Worm (Caenorhabditis elegans) whole organism, young adult: ENCODE measurements around the gene clp-7.
"Not testable (repeated sequence)": the region's sequence is repeated elsewhere in the genome, so short reads cannot be mapped to it uniquely, and the experiment has no call there.

ENCODE experiments used
- B0035.1 ChIP-seq: sonication (generic microtip); optimal IDR thresholded peaks from 2 replicates; lab custom pipeline; 2016; ENCODE audit warnings: missing genetic modification characterization, mild to moderate bottlenecking, missing compliant biosample characterization, missing genotype, missing genetic modification reagents
- F33H1.4 ChIP-seq: fragments of 200-800 bp; sonication (Bioruptor generic); IDR thresholded peaks from 2 replicates; pipeline ENCODE4 v1.3.6; 2022; ENCODE audit warnings: missing genetic modification reagents, missing genetic modification characterization, missing compliant biosample characterization
- K11D2.4 ChIP-seq: fragments of 200-800 bp; sonication (Bioruptor generic); IDR thresholded peaks from 2 replicates; pipeline ENCODE4 v1.3.6; 2022; ENCODE audit warnings: missing genetic modification reagents, missing genetic modification characterization, missing compliant biosample characterization
- T07F8.4 ChIP-seq: sonication (generic microtip); optimal IDR thresholded peaks from 2 replicates; lab custom pipeline; 2016; ENCODE audit warnings: mild to moderate bottlenecking, missing genetic modification characterization, moderate library complexity, missing compliant biosample characterization
- Y79H2A.3 ChIP-seq: fragments of 200-800 bp; sonication (Bioruptor generic); conservative IDR thresholded peaks from 2 replicates; pipeline ENCODE4 v1.3.6; 2022; ENCODE audit warnings: missing genetic modification reagents, missing genetic modification characterization, missing compliant biosample characterization
- Y95B8A.8 ChIP-seq: fragments of 200-800 bp; sonication (Bioruptor generic); IDR thresholded peaks from 2 replicates; pipeline ENCODE4 v1.3.6; 2022; ENCODE audit warnings: missing genetic modification reagents, missing genetic modification characterization, missing compliant biosample characterization
- akir-1 ChIP-seq: fragments of 200-800 bp; sonication (Bioruptor generic); optimal IDR thresholded peaks from 2 replicates; lab custom pipeline; 2018; ENCODE audit warnings: mild to moderate bottlenecking, missing genetic modification characterization, moderate library complexity, missing compliant biosample characterization
- ceh-91 ChIP-seq: fragments of 200-800 bp; sonication (Bioruptor generic); IDR thresholded peaks from 2 replicates; pipeline ENCODE4 v1.3.6; 2022; ENCODE audit warnings: missing genetic modification reagents, missing genetic modification characterization, missing compliant biosample characterization
- die-1 ChIP-seq: sonication (generic microtip); optimal IDR thresholded peaks from 2 replicates; lab custom pipeline; 2016; ENCODE audit warnings: missing genotype, mild to moderate bottlenecking, missing genetic modification characterization, missing compliant biosample characterization
- egl-18 ChIP-seq: fragments of 200-800 bp; sonication (Bioruptor generic); IDR thresholded peaks from 2 replicates; pipeline ENCODE4 v1.3.6; 2022; ENCODE audit warnings: missing genetic modification reagents, missing genetic modification characterization, missing compliant biosample characterization
- egl-44 ChIP-seq: fragments of 200-800 bp; sonication (Bioruptor generic); IDR thresholded peaks from 2 replicates; pipeline ENCODE4 v1.3.6; 2022; ENCODE audit warnings: missing genetic modification reagents, missing genetic modification characterization, missing compliant biosample characterization
- egrh-3 ChIP-seq: fragments of 200-800 bp; sonication (Bioruptor generic); IDR thresholded peaks from 2 replicates; pipeline ENCODE4 v1.3.6; 2022; ENCODE audit warnings: missing genetic modification reagents, missing genetic modification characterization, missing compliant biosample characterization
- ekl-4 ChIP-seq: fragments of 200-800 bp; sonication (Bioruptor generic); IDR thresholded peaks from 2 replicates; pipeline ENCODE4 v1.3.6; 2022; ENCODE audit warnings: missing genetic modification reagents, missing genetic modification characterization, missing compliant biosample characterization
- hlh-12 ChIP-seq: sonication (generic microtip); optimal IDR thresholded peaks from 2 replicates; lab custom pipeline; 2016; ENCODE audit warnings: missing genetic modification characterization, missing compliant biosample characterization
- hmg-1.2 ChIP-seq: fragments of 200-800 bp; sonication (Bioruptor generic); IDR thresholded peaks from 2 replicates; pipeline ENCODE4 v1.3.6; 2022; ENCODE audit warnings: missing genetic modification reagents, missing genetic modification characterization, missing compliant biosample characterization
- hsf-1 ChIP-seq: fragments of 200-800 bp; sonication (Bioruptor generic); IDR thresholded peaks from 2 replicates; pipeline ENCODE4 v1.3.6; 2022; ENCODE audit warnings: missing genetic modification reagents, missing genetic modification characterization, missing compliant biosample characterization
- let-526 ChIP-seq: fragments of 200-800 bp; sonication (Bioruptor generic); IDR thresholded peaks from 2 replicates; pipeline ENCODE4 v1.3.6; 2022; ENCODE audit warnings: missing genetic modification reagents, missing genetic modification characterization, missing compliant biosample characterization
- lin-26 ChIP-seq: fragments of 200-800 bp; sonication (Bioruptor generic); IDR thresholded peaks from 2 replicates; pipeline ENCODE4 v1.3.6; 2022; ENCODE audit warnings: missing genetic modification reagents, missing genetic modification characterization, missing compliant biosample characterization
- madf-3 ChIP-seq: fragments of 200-800 bp; sonication (Bioruptor generic); IDR thresholded peaks from 2 replicates; pipeline ENCODE4 v1.3.6; 2022; ENCODE audit warnings: missing genetic modification reagents, missing genetic modification characterization, missing compliant biosample characterization
- madf-6 ChIP-seq: fragments of 200-800 bp; sonication (Bioruptor generic); IDR thresholded peaks from 2 replicates; pipeline ENCODE4 v1.3.6; 2022; ENCODE audit warnings: missing genetic modification reagents, missing genetic modification characterization, missing compliant biosample characterization
- mcd-1 ChIP-seq: fragments of 200-800 bp; sonication (Bioruptor generic); IDR thresholded peaks from 2 replicates; pipeline ENCODE4 v1.3.6; 2022; ENCODE audit warnings: missing genetic modification reagents, missing genetic modification characterization, missing compliant biosample characterization
- mes-4 ChIP-seq: sonication (generic microtip); optimal IDR thresholded peaks from 2 replicates; lab custom pipeline; 2016; ENCODE audit warnings: missing genotype, missing genetic modification characterization, missing compliant biosample characterization
- mxl-1 ChIP-seq: sonication (generic microtip); optimal IDR thresholded peaks from 2 replicates; lab custom pipeline; 2016; ENCODE audit warnings: missing genetic modification characterization, missing compliant biosample characterization
- pbrm-1 ChIP-seq: fragments of 200-800 bp; sonication (Bioruptor generic); IDR thresholded peaks from 2 replicates; pipeline ENCODE4 v1.3.6; 2022; ENCODE audit warnings: missing genetic modification reagents, missing genetic modification characterization, missing compliant biosample characterization
- rcor-1 ChIP-seq: fragments of 200-800 bp; sonication (Bioruptor generic); IDR thresholded peaks from 2 replicates; pipeline ENCODE4 v1.3.6; 2022; ENCODE audit warnings: missing genetic modification reagents, missing genetic modification characterization, missing compliant biosample characterization
- rpc-1 ChIP-seq, 2 experiments: fragments of 150-350 bp in 1 of 2; sonication (generic microtip) in 1 of 2; optimal IDR thresholded peaks; 2 replicates each; lab custom pipeline; 2014 to 2018; ENCODE audit warnings: missing biosample characterization in 1 of 2, missing genetic modification characterization in 1 of 2, missing genetic modification reagents in 1 of 2, missing genotype in 1 of 2
- unc-62 ChIP-seq: fragments of 150-350 bp; optimal IDR thresholded peaks from 2 replicates; lab custom pipeline; 2014; ENCODE audit warnings: missing biosample characterization, missing genetic modification reagents, missing genetic modification characterization
- zfh-2 ChIP-seq: fragments of 200-800 bp; sonication (Bioruptor generic); conservative IDR thresholded peaks from 2 replicates; pipeline ENCODE4 v1.3.6; 2022; ENCODE audit warnings: missing genetic modification reagents, missing genetic modification characterization, missing compliant biosample characterization
- ztf-25 ChIP-seq: fragments of 200-800 bp; sonication (Bioruptor generic); IDR thresholded peaks from 2 replicates; pipeline ENCODE4 v1.3.6; 2022; ENCODE audit warnings: missing genetic modification reagents, missing genetic modification characterization, missing compliant biosample characterization
- ztf-26 ChIP-seq: sonication (generic microtip); optimal IDR thresholded peaks from 2 replicates; lab custom pipeline; 2017; ENCODE audit warnings: missing genetic modification characterization, missing compliant biosample characterization

clp-7 gene

ce11 chrIV:1452480-1452879 lies 6.7 kb upstream of the clp-7 start:
- TF ChIP-seq egrh-3 (no peak), ztf-26 (tag; lab: Kevin White, UChicago) (peak; percentile 12)
- TF ChIP-seq, all 124 proteins: peak for 1

- TF ChIP-seq lin-26 (GFP tag; lab: Robert Waterston, UW) = peak; percentile 79
- peak; percentile 27; the same call in 1 of the 2 replicates for TF ChIP-seq mcd-1 (GFP tag; lab: Robert Waterston, UW)
- TF ChIP-seq rpc-1 (optimal IDR thresholded peaks at IDR 0.05; lab: Kevin White, UChicago) = not testable (repeated sequence)
- TF ChIP-seq rpc-1 (tag; optimal IDR thresholded peaks at IDR 0.05; lab: Kevin White, UChicago) = peak; percentile 21
- 0 out of 2 replicates have a peak, but pooled peaks have one; percentile 31 for TF ChIP-seq pbrm-1 (GFP tag; lab: Robert Waterston, UW)
- peak; percentile 69 for TF ChIP-seq egl-44 (GFP tag; lab: Robert Waterston, UW)
- TF ChIP-seq madf-6 (GFP tag; lab: Robert Waterston, UW) = peak; percentile 42; the same call in 1 of the 2 replicates
- TF ChIP-seq hmg-1.2 = peak; percentile 29; the same call in 1 of the 2 replicates
Measured at ce11 chrIV:1448528-1448927, 2.8 kb upstream of the clp-7 start.

ce11 chrIV:1443997-1444678 lies 1.6 kb downstream of the clp-7 start:
- TF ChIP-seq mes-4 (no peak), zfh-2 (peak; percentile 52), madf-3 (GFP tag; lab: Robert Waterston, UW) (no peak), ceh-91 (GFP tag; lab: Robert Waterston, UW) (no peak)

- TF ChIP-seq Y95B8A.8 (GFP tag; lab: Robert Waterston, UW) = no peak
- TF ChIP-seq unc-62 (GFP tag; lab: Kevin White, UChicago) = no peak
- TF ChIP-seq hlh-12 = no peak
- no peak for TF ChIP-seq K11D2.4 (GFP tag; lab: Robert Waterston, UW)
- TF ChIP-seq mxl-1 (tag; lab: Kevin White, UChicago) = no peak
- no peak for TF ChIP-seq let-526 (GFP tag; lab: Robert Waterston, UW)
- no peak for TF ChIP-seq ztf-25 (GFP tag; lab: Robert Waterston, UW)
- TF ChIP-seq B0035.1 = no peak
- no peak for TF ChIP-seq akir-1
- no peak for TF ChIP-seq die-1 (tag; lab: Kevin White, UChicago)
- no peak for TF ChIP-seq rcor-1 (GFP tag; lab: Robert Waterston, UW)
- no peak for TF ChIP-seq egl-18 (GFP tag; lab: Robert Waterston, UW)
- no peak for TF ChIP-seq T07F8.4
Measured at ce11 chrIV:1443514-1443913, 2.3 kb downstream of the clp-7 start.

ce11 chrIV:1440094-1440493 lies 5.7 kb downstream of the clp-7 start:
- TF ChIP-seq F33H1.4 (GFP tag; lab: Robert Waterston, UW) (peak; percentile 20; the same call in 1 of the 2 replicates), ekl-4 (GFP tag; lab: Robert Waterston, UW) (0 out of 2 replicates have a peak, but pooled peaks have one; percentile 28), ztf-25 (GFP tag; lab: Robert Waterston, UW) (0 out of 2 replicates have a peak, but pooled peaks have one; percentile 13), Y79H2A.3 (0 out of 2 replicates have a peak, but pooled peaks have one; percentile 13), hsf-1 (GFP tag; lab: Robert Waterston, UW) (peak; percentile 94)
- TF ChIP-seq, all 124 proteins: peak for 5; not testable (repeated sequence) for 119
